Worm (Caenorhabditis elegans): ENCODE measurements around the gene rpac-19.

Gene rpac-19

DNA sequence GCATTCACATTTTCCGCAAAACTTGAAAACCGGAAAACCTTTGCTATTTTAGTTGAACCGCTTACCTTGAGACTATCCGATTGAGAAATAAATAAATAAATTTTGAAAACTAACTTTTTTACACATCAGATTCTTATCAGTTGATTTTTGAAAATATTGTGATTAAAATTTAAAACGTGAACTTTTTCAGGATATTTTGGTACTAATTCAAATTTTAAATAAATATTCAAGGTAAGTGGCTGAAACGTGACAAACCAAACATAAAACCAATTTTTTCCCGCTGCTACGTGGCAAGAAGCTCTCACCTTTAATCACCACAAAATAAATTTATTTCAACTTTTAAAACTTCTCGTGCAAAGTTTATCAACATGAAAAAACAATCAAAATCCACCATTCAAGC is 22.2 kb upstream of the rpac-19 start, which contains the start of gene C15H7.3:
TSS of gene C15H7.3 (minus strand) at position 101 of the 400 bp plus-strand sequence.
- TF ChIP-seq him-1 (tag; optimal IDR thresholded peaks at IDR 0.05) = no peak
- no peak for TF ChIP-seq W03F9.2 (tag; optimal IDR thresholded peaks at IDR 0.05)
- TF ChIP-seq dao-5 (tag; optimal IDR thresholded peaks at IDR 0.05) = no peak

- TF ChIP-seq W03F9.2 (tag; optimal IDR thresholded peaks at IDR 0.05) (no peak), him-1 (tag; optimal IDR thresholded peaks at IDR 0.05) (no peak), dao-5 (tag; optimal IDR thresholded peaks at IDR 0.05) (no peak)
These were observed 16.8 kb upstream of the rpac-19 start for ce11 chrIII:9646440-9647021.

DNA sequence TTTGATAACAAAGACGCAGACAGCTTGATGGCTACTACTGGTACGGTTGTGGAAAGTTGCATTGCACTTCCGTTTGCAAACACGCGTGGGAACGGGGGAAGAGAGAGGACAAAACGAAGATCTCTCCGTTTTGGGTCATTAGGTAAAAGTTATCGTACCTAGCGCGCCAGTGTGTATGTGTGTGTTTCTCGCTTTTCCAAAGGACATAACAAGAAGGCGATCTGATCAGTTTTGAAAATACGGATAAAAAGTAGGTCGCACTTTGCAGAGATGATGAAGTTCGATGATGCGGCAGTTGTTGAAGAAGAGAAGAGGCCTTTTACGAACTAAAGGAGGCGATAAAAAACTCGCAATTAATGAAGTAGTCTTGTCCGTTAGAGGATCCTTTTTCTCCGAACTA is 15.4 kb upstream of the rpac-19 start:
- TF ChIP-seq him-1 (tag; optimal IDR thresholded peaks at IDR 0.05) = no peak
- no peak for TF ChIP-seq W03F9.2 (tag; optimal IDR thresholded peaks at IDR 0.05)
- TF ChIP-seq dao-5 (tag; optimal IDR thresholded peaks at IDR 0.05) = no peak

DNA sequence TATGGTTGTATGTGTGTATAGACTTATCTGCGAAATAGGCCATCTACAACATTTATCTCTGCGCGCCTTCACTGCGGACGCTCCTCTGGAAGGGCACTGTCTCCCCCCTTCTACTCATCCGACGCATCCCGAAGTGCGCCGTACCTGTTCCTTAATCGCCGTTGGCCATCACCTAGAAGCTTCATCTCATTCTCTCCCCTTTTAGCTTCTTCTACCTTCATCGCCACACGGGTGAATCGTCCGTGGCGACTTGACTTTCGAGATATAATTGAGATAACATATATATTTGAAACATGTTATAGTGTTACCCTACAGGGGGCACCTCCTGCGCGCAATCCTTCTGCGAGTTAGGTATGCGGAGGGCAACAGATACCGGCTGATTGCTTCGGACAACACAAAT is 12.4 kb upstream of the rpac-19 start:
- no peak for TF ChIP-seq dao-5 (tag; optimal IDR thresholded peaks at IDR 0.05)
- TF ChIP-seq W03F9.2 (tag; optimal IDR thresholded peaks at IDR 0.05) = no peak
- TF ChIP-seq him-1 (tag; optimal IDR thresholded peaks at IDR 0.05) = no peak

DNA sequence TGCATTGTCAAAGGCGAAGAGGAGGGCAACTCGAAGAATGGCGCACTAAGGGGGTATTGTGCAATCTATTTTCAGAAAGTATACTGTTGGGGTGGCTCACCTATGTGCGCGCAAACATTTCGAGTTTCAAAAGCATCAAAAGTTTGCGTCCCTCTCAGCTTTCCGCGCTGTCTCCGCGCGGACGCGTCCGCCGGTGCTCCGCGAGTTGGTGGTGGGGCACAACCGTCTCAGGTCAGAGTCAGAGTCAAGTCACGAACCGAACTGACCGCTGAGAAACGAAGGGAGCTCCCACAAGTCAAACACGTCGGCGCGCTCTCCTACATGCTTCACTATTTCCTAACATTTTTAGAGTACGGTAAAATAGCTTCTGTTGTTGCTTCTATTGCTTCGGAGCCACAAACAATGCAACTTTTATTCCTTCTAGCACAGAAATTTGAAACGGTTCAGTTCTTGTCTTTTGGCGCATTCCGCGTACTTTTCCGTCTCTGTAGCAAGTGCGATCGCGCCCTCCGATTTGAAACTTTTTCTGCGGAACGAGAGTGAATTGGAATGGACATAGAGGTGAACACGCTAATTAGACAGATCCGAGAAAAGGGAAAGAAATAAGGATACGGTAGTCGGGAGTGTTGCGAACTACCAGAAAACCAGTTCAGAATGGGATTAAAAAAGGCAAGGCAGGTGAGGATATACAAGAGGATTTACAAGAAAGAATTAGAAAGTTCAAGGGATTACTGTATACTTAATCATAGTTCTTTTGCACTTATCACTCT is 9.8 kb upstream of the rpac-19 start:
- TF ChIP-seq dao-5 (tag; optimal IDR thresholded peaks at IDR 0.05) (no peak), W03F9.2 (tag; optimal IDR thresholded peaks at IDR 0.05) (no peak), him-1 (tag; optimal IDR thresholded peaks at IDR 0.05) (no peak)

ce11 chrIII:9638159-9638754 is 8.6 kb upstream of the rpac-19 start:
- TF ChIP-seq him-1 (tag; optimal IDR thresholded peaks at IDR 0.05) (no peak), W03F9.2 (tag; optimal IDR thresholded peaks at IDR 0.05) (no peak), dao-5 (tag; optimal IDR thresholded peaks at IDR 0.05) (no peak)

- TF ChIP-seq W03F9.2 (tag; optimal IDR thresholded peaks at IDR 0.05) = no peak
- TF ChIP-seq him-1 (tag; optimal IDR thresholded peaks at IDR 0.05) = no peak
- no peak for TF ChIP-seq dao-5 (tag; optimal IDR thresholded peaks at IDR 0.05)
These were observed 7.3 kb upstream of the rpac-19 start, which contains the start of gene gei-13 for ce11 chrIII:9637016-9637415. Gene gei-13 (minus strand): TSS chrIII:9637116.

- no peak for TF ChIP-seq dao-5 (tag; optimal IDR thresholded peaks at IDR 0.05)
- peak; percentile 79 for TF ChIP-seq W03F9.2 (tag; optimal IDR thresholded peaks at IDR 0.05)
These were observed 1.5 kb upstream of the rpac-19 start, which contains the start of gene ubc-7 for ce11 chrIII:9631117-9631655. Gene ubc-7 (minus strand): TSS chrIII:9631167.

- no peak for TF ChIP-seq W03F9.2 (tag; optimal IDR thresholded peaks at IDR 0.05)
- TF ChIP-seq him-1 (tag; optimal IDR thresholded peaks at IDR 0.05) = no peak
- TF ChIP-seq dao-5 (tag; optimal IDR thresholded peaks at IDR 0.05) = no peak
These were observed 631 bp downstream of the rpac-19 start, which contains the start of gene tbg-1 for ce11 chrIII:9629054-9629453. Gene tbg-1 (minus strand): TSS chrIII:9629154.

DNA sequence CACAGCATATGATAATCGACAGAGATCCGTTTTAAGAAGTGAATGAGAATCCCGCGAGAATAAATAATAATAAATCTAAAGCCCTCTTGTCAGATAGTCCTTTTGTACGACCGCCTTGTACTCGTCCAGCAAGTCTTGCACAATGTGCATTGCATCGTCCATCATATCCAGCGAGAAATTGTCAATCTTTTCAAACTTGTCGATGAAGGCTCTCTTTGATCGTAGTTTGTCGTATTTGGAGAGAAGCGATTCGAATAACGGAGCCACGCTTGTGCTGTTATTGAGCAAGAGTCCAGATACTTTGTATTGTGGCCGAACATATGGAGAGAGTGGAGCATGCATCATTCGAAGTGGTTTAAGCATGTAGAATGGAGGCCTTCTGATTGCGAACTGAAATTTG is 3.1 kb downstream of the rpac-19 start:
- TF ChIP-seq dao-5 (tag; optimal IDR thresholded peaks at IDR 0.05) (no peak), W03F9.2 (tag; optimal IDR thresholded peaks at IDR 0.05) (no peak), him-1 (tag; optimal IDR thresholded peaks at IDR 0.05) (no peak)

ce11 chrIII:9623460-9623859 is 6.2 kb downstream of the rpac-19 start:
- TF ChIP-seq dao-5 (tag; optimal IDR thresholded peaks at IDR 0.05) = no peak
- TF ChIP-seq him-1 (tag; optimal IDR thresholded peaks at IDR 0.05) = no peak
- TF ChIP-seq W03F9.2 (tag; optimal IDR thresholded peaks at IDR 0.05) = no peak

ce11 chrIII:9621840-9622525 is 7.7 kb downstream of the rpac-19 start:
- TF ChIP-seq him-1 (tag; optimal IDR thresholded peaks at IDR 0.05) (no peak), dao-5 (tag; optimal IDR thresholded peaks at IDR 0.05) (no peak), W03F9.2 (tag; optimal IDR thresholded peaks at IDR 0.05) (no peak)

- TF ChIP-seq dao-5 (tag; optimal IDR thresholded peaks at IDR 0.05) (no peak), him-1 (tag; optimal IDR thresholded peaks at IDR 0.05) (no peak), W03F9.2 (tag; optimal IDR thresholded peaks at IDR 0.05) (no peak)
These were observed 9.5 kb downstream of the rpac-19 start for ce11 chrIII:9620148-9620547.
